Worm (Caenorhabditis elegans) whole organism, late embryonic: ENCODE measurements around the gene ulp-2.

Experiments used
- C38D4.7 ChIP-seq: fragments of 200-800 bp; sonication (Bioruptor generic); optimal IDR thresholded peaks from 2 replicates; lab custom pipeline; 2018; ENCODE audit warnings: mild to moderate bottlenecking, missing genetic modification characterization, moderate library complexity, missing compliant biosample characterization
- ama-1 ChIP-seq: fragments of 150-350 bp; optimal IDR thresholded peaks from 2 replicates; lab custom pipeline; 2014
- ceh-22 ChIP-seq: sonication (generic microtip); optimal IDR thresholded peaks from 2 replicates; lab custom pipeline; 2017; ENCODE audit warnings: missing biosample characterization, missing genetic modification characterization
- dmd-4 ChIP-seq: sonication (generic microtip); optimal IDR thresholded peaks from 2 replicates; lab custom pipeline; 2016; ENCODE audit warnings: borderline replicate concordance, missing genetic modification characterization, missing compliant biosample characterization
- fkh-10 ChIP-seq: fragments of 150-350 bp; optimal IDR thresholded peaks from 2 replicates; lab custom pipeline; 2014; ENCODE audit warnings: missing biosample characterization, missing genetic modification reagents, missing genetic modification characterization
- madf-2 ChIP-seq: sonication (generic microtip); optimal IDR thresholded peaks from 2 replicates; lab custom pipeline; 2017; ENCODE audit warnings: missing genetic modification characterization, missing compliant biosample characterization
- odd-2 ChIP-seq: sonication (generic microtip); optimal IDR thresholded peaks from 2 replicates; lab custom pipeline; 2017; ENCODE audit warnings: antibody characterized with exemption, mild to moderate bottlenecking, missing genetic modification characterization, missing compliant biosample characterization
- pha-2 ChIP-seq: sonication (generic microtip); optimal IDR thresholded peaks from 2 replicates; lab custom pipeline; 2017; ENCODE audit warnings: mild to moderate bottlenecking, missing genetic modification characterization, missing compliant biosample characterization

DNA sequence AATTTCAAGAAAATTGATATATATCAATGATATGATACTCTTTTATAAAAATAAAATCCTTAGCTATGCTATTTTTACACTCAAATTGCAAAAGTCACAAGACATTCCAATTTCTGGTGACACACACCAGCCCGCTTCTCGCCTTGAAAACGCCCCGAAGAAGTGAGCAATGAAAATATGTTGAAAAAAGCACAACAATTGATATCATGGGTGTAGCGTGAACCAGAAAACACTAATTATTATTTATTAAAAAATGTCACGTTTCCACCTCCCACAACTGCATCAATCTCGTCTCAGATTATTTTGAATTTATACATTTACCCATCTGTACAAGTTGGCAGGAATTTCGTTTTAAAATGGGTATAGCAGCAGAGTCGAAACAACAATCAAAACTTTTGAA lies 45.1 kb upstream of the ulp-2 start, which contains the start of gene F59A6.4:
- no peak for TF ChIP-seq pha-2 (tag; lab: Kevin White, UChicago)
- no peak for TF ChIP-seq ama-1 (lab: Kevin White, UChicago)
- no peak for TF ChIP-seq dmd-4
- TF ChIP-seq odd-2, result no peak
- TF ChIP-seq ceh-22 (tag; lab: Kevin White, UChicago), result no peak
- no peak for TF ChIP-seq C38D4.7 (GFP tag; lab: Kevin White, UChicago)
- no peak for TF ChIP-seq madf-2 (tag; lab: Kevin White, UChicago)
- TF ChIP-seq fkh-10 (GFP tag; lab: Kevin White, UChicago), result no peak
